Fruit fly (Drosophila melanogaster) whole organism, embryonic: ENCODE results near the gene CG12096.

Experiments used
- ATbp ChIP-seq: fragments of 200-800 bp; sonication (Bioruptor generic); optimal IDR thresholded peaks from 2 replicates; lab custom pipeline; 2017; ENCODE audit warnings: missing biosample characterization, mild to moderate bottlenecking, missing genetic modification characterization, missing genetic modification reagents
- Ada2b ChIP-seq: fragments of 200-800 bp; sonication (Bioruptor generic); IDR thresholded peaks from 2 replicates; pipeline ENCODE4 v1.3.6; 2022; ENCODE audit warnings: missing biosample characterization, missing genetic modification characterization
- Adf1 ChIP-seq: fragments of 200-800 bp; sonication (Bioruptor generic); IDR thresholded peaks from 2 replicates; pipeline ENCODE4 v1.3.6; 2022; ENCODE audit warnings: missing biosample characterization, missing genetic modification characterization
- CG10959 ChIP-seq: fragments of 200-800 bp; sonication (Bioruptor generic); IDR thresholded peaks from 2 replicates; pipeline ENCODE4 v1.3.6; 2022; ENCODE audit warnings: missing biosample characterization, missing genetic modification characterization
- CG10979 ChIP-seq: fragments of 200-800 bp; sonication (Bioruptor generic); optimal IDR thresholded peaks from 2 replicates; lab custom pipeline; 2018; ENCODE audit warnings: missing biosample characterization, mild to moderate bottlenecking, missing genetic modification characterization, moderate library complexity
- CG11723 ChIP-seq: fragments of 200-800 bp; sonication (Bioruptor generic); optimal IDR thresholded peaks from 2 replicates; lab custom pipeline; 2017; ENCODE audit warnings: missing biosample characterization, mild to moderate bottlenecking, missing genetic modification characterization
- CG12071 ChIP-seq: fragments of 200-800 bp; sonication (Bioruptor generic); optimal IDR thresholded peaks from 3 replicates; lab custom pipeline; 2018; ENCODE audit warnings: missing biosample characterization, mild to moderate bottlenecking, missing genetic modification characterization
- CG12659 ChIP-seq: fragments of 200-800 bp; sonication (Bioruptor generic); optimal IDR thresholded peaks from 3 replicates; lab custom pipeline; 2017; ENCODE audit warnings: mild to moderate bottlenecking, missing biosample characterization, missing genetic modification reagents, missing genetic modification characterization
- CG15269 ChIP-seq: fragments of 200-800 bp; sonication (Bioruptor generic); optimal IDR thresholded peaks from 2 replicates; lab custom pipeline; 2018; ENCODE audit warnings: missing biosample characterization, mild to moderate bottlenecking, missing genetic modification characterization, moderate library complexity
- CG1647 ChIP-seq: fragments of 200-800 bp; sonication (Bioruptor generic); optimal IDR thresholded peaks from 3 replicates; lab custom pipeline; 2016; ENCODE audit warnings: missing biosample characterization, missing genetic modification characterization
- CG1832 ChIP-seq: fragments of 200-800 bp; sonication (Bioruptor generic); optimal IDR thresholded peaks from 2 replicates; lab custom pipeline; 2017; ENCODE audit warnings: missing biosample characterization, mild to moderate bottlenecking, missing genetic modification characterization, inconsistent platforms
- CG18476 ChIP-seq: fragments of 200-800 bp; sonication (Bioruptor generic); optimal IDR thresholded peaks from 2 replicates; lab custom pipeline; 2016; ENCODE audit warnings: missing biosample characterization, mild to moderate bottlenecking, missing genetic modification characterization
- CG2129 ChIP-seq: fragments of 200-800 bp; sonication (Bioruptor generic); IDR thresholded peaks from 2 replicates; pipeline ENCODE4 v1.3.6; 2022; ENCODE audit warnings: missing biosample characterization, missing genetic modification characterization; ENCODE audit not compliant: partially characterized antibody
- CG30431 ChIP-seq: fragments of 200-800 bp; sonication (Bioruptor generic); optimal IDR thresholded peaks from 2 replicates; lab custom pipeline; 2017; ENCODE audit warnings: missing biosample characterization, missing genetic modification characterization
- CG31441 ChIP-seq: fragments of 200-800 bp; sonication (Bioruptor generic); IDR thresholded peaks from 2 replicates; pipeline ENCODE4 v1.3.6; 2022; ENCODE audit warnings: missing biosample characterization, missing genetic modification characterization
- CG3407 ChIP-seq: fragments of 200-800 bp; sonication (Bioruptor generic); optimal IDR thresholded peaks from 2 replicates; lab custom pipeline; 2018; ENCODE audit warnings: missing biosample characterization, mild to moderate bottlenecking, missing genetic modification characterization
- CG4820 ChIP-seq: fragments of 200-800 bp; sonication (Bioruptor generic); optimal IDR thresholded peaks from 3 replicates; lab custom pipeline; 2016; ENCODE audit warnings: missing biosample characterization, missing genetic modification characterization
- CG7556 ChIP-seq: fragments of 200-800 bp; sonication (Bioruptor generic); optimal IDR thresholded peaks from 2 replicates; lab custom pipeline; 2017; ENCODE audit warnings: missing biosample characterization, mild to moderate bottlenecking, missing genetic modification characterization
- CG7963 ChIP-seq: fragments of 200-800 bp; sonication (Bioruptor generic); IDR thresholded peaks from 3 replicates; pipeline ENCODE4 v1.3.6; 2022; ENCODE audit warnings: missing biosample characterization, missing genetic modification characterization; ENCODE audit not compliant: partially characterized antibody
- CG9609 ChIP-seq: fragments of 200-800 bp; sonication (Bioruptor generic); optimal IDR thresholded peaks from 3 replicates; lab custom pipeline; 2016; ENCODE audit warnings: missing biosample characterization, missing genetic modification characterization
- CG9817 ChIP-seq: fragments of 200-800 bp; sonication (Bioruptor generic); optimal IDR thresholded peaks from 2 replicates; lab custom pipeline; 2018; ENCODE audit warnings: missing biosample characterization, mild to moderate bottlenecking, missing genetic modification characterization, moderate library complexity
- CkIIα-i1 ChIP-seq: fragments of 200-800 bp; sonication (Bioruptor generic); IDR thresholded peaks from 2 replicates; pipeline ENCODE4 v1.3.6; 2022; ENCODE audit warnings: missing biosample characterization, missing genetic modification characterization
- Dek ChIP-seq: fragments of 200-800 bp; sonication (Bioruptor generic); optimal IDR thresholded peaks from 3 replicates; lab custom pipeline; 2019; ENCODE audit warnings: missing biosample characterization, mild to moderate bottlenecking, missing genetic modification characterization, moderate library complexity
- HHEX ChIP-seq: fragments of 200-800 bp; sonication (Bioruptor generic); optimal IDR thresholded peaks from 3 replicates; lab custom pipeline; 2017; ENCODE audit warnings: missing biosample characterization, mild to moderate bottlenecking, missing genetic modification characterization, missing genetic modification reagents
- HLH54F ChIP-seq: fragments of 200-800 bp; sonication (Bioruptor generic); optimal IDR thresholded peaks from 3 replicates; lab custom pipeline; 2016; ENCODE audit warnings: missing biosample characterization, missing genetic modification characterization
- Hr39 ChIP-seq: fragments of >200 bp; optimal IDR thresholded peaks from 2 replicates; lab custom pipeline; 2017
- Poxn ChIP-seq: fragments of 200-800 bp; sonication (Bioruptor generic); IDR thresholded peaks from 2 replicates; pipeline ENCODE4 v1.3.6; 2022; ENCODE audit warnings: missing biosample characterization, missing genetic modification characterization
- Taf1 ChIP-seq: fragments of 200-800 bp; sonication (Bioruptor generic); IDR thresholded peaks from 2 replicates; pipeline ENCODE4 v1.3.6; 2022; ENCODE audit warnings: missing biosample characterization, missing genetic modification characterization
- Tbp ChIP-seq: fragments of >200 bp; optimal IDR thresholded peaks from 2 replicates; lab custom pipeline; 2018; ENCODE audit warnings: missing biosample characterization, missing genetic modification characterization
- abd-A ChIP-seq: fragments of 200-800 bp; sonication (Bioruptor generic); optimal IDR thresholded peaks from 3 replicates; lab custom pipeline; 2019; ENCODE audit warnings: missing biosample characterization, mild to moderate bottlenecking, missing genetic modification characterization, moderate library complexity
- bbx ChIP-seq: fragments of 200-800 bp; sonication (Bioruptor generic); IDR thresholded peaks from 2 replicates; pipeline ENCODE4 v1.3.6; 2022; ENCODE audit warnings: missing biosample characterization, missing genetic modification characterization; ENCODE audit not compliant: partially characterized antibody
- bsh ChIP-seq, 2 experiments: fragments of 200-800 bp; sonication (Bioruptor generic); optimal IDR thresholded peaks; 2 replicates each; lab custom pipeline; 2017 to 2018; ENCODE audit warnings: mild to moderate bottlenecking in 2 of 2, missing biosample characterization in 2 of 2, missing genetic modification characterization in 2 of 2, moderate library complexity in 1 of 2
- cas ChIP-seq: fragments of 200-800 bp; sonication (Bioruptor generic); IDR thresholded peaks from 2 replicates; pipeline ENCODE4 v1.3.6; 2022; ENCODE audit warnings: missing biosample characterization, missing genetic modification characterization
- dimm ChIP-seq: fragments of 200-800 bp; sonication (Bioruptor generic); IDR thresholded peaks from 2 replicates; pipeline ENCODE4 v1.3.6; 2022; ENCODE audit warnings: missing biosample characterization, missing genetic modification characterization
- emc ChIP-seq: fragments of 200-800 bp; sonication (Bioruptor generic); optimal IDR thresholded peaks from 2 replicates; lab custom pipeline; 2016; ENCODE audit warnings: missing biosample characterization, missing genetic modification characterization
- gce ChIP-seq: fragments of 200-800 bp; sonication (Bioruptor generic); IDR thresholded peaks from 3 replicates; pipeline ENCODE4 v1.3.6; 2022; ENCODE audit warnings: missing biosample characterization, missing genetic modification characterization
- h ChIP-seq: fragments of >200 bp; optimal IDR thresholded peaks from 2 replicates; lab custom pipeline; 2017
- inv ChIP-seq: fragments of 200-800 bp; sonication (Bioruptor generic); IDR thresholded peaks from 2 replicates; pipeline ENCODE4 v1.3.6; 2022; ENCODE audit warnings: missing biosample characterization, missing genetic modification characterization; ENCODE audit not compliant: partially characterized antibody
- jigr1 ChIP-seq: fragments of 200-800 bp; sonication (Bioruptor generic); IDR thresholded peaks from 3 replicates; pipeline ENCODE4 v1.3.6; 2022; ENCODE audit warnings: missing biosample characterization, missing genetic modification characterization
- kay ChIP-seq: fragments of 200-800 bp; sonication (Bioruptor generic); optimal IDR thresholded peaks from 2 replicates; lab custom pipeline; 2016; ENCODE audit warnings: missing biosample characterization, missing genetic modification characterization
- ken ChIP-seq: fragments of 200-800 bp; sonication (Bioruptor generic); IDR thresholded peaks from 3 replicates; pipeline ENCODE4 v1.3.6; 2022; ENCODE audit warnings: missing biosample characterization, missing genetic modification characterization
- mam ChIP-seq: fragments of 200-800 bp; sonication (Bioruptor generic); optimal IDR thresholded peaks from 3 replicates; lab custom pipeline; 2016; ENCODE audit warnings: missing biosample characterization, missing genetic modification characterization
- nmo ChIP-seq: fragments of 200-800 bp; sonication (Bioruptor generic); optimal IDR thresholded peaks from 2 replicates; lab custom pipeline; 2018; ENCODE audit warnings: missing biosample characterization, mild to moderate bottlenecking, missing genetic modification characterization, moderate library complexity
- otp ChIP-seq: fragments of 200-800 bp; sonication (Bioruptor generic); IDR thresholded peaks from 3 replicates; pipeline ENCODE4, ENCODE4 v1.3.6; 2022; ENCODE audit warnings: missing biosample characterization, missing genetic modification characterization
- prd ChIP-seq, 3 experiments: fragments of >200 bp in 2 of 3; fragments of 200-800 bp in 1 of 3; sonication (Bioruptor generic) in 1 of 3; optimal IDR thresholded peaks in 2 of 3; IDR thresholded peaks in 1 of 3; 2 replicates in 2 of 3; 3 replicates in 1 of 3; pipeline versions ENCODE4 v1.3.6 to Lab custom; 2017 to 2022; ENCODE audit warnings: missing biosample characterization in 1 of 3, missing genetic modification characterization in 1 of 3
- so ChIP-seq: fragments of 200-800 bp; sonication (Bioruptor generic); IDR thresholded peaks from 3 replicates; pipeline ENCODE4 v1.3.6; 2022; ENCODE audit warnings: missing biosample characterization, missing genetic modification characterization
- sob ChIP-seq: fragments of 200-800 bp; sonication (Bioruptor generic); IDR thresholded peaks from 2 replicates; pipeline ENCODE4 v1.3.6; 2022; ENCODE audit warnings: missing biosample characterization, missing genetic modification characterization
- tna ChIP-seq: fragments of 200-800 bp; sonication (Bioruptor generic); IDR thresholded peaks from 2 replicates; pipeline ENCODE4 v1.3.6; 2022; ENCODE audit warnings: missing biosample characterization, missing genetic modification characterization; ENCODE audit not compliant: partially characterized antibody
- tup ChIP-seq: fragments of 200-800 bp; sonication (Bioruptor generic); optimal IDR thresholded peaks from 2 replicates; lab custom pipeline; 2016; ENCODE audit warnings: missing biosample characterization, mild to moderate bottlenecking, missing genetic modification characterization, moderate library complexity
- twi ChIP-seq: fragments of 200-800 bp; optimal IDR thresholded peaks from 2 replicates; lab custom pipeline; 2019; ENCODE audit warnings: missing biosample characterization, mild to moderate bottlenecking, missing genetic modification characterization, moderate library complexity
- unc-4 ChIP-seq: fragments of 200-800 bp; sonication (Bioruptor generic); IDR thresholded peaks from 2 replicates; pipeline ENCODE4 v1.3.6; 2022; ENCODE audit warnings: missing biosample characterization, missing genetic modification characterization; ENCODE audit not compliant: partially characterized antibody
- wor ChIP-seq: fragments of 200-800 bp; sonication (Bioruptor generic); IDR thresholded peaks from 2 replicates; pipeline ENCODE4 v1.3.6; 2022; ENCODE audit warnings: missing biosample characterization, missing genetic modification characterization

Gene CG12096

DNA sequence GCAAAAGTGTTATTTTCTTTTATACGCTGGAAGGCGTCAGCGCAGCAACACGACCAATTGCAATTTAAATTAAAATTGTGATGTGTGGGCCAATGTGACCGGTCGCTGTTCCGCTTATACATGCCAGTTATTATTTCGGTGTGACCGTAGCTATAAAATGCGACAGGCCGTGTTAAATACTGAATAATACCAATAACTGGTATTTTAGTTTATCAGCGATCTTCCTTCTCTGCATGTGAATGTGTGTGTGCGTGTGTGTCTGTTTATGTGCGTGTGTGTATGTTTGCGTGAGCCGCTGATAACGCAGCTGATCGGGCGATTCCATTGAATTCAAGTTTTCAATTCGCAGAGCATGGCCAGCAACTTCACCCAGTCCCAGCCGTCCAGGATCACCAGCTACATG, 30.7 kb upstream of the CG12096 start, which contains the start of the genes CG32638, CG15717 and MFS10 (continued):
- TF ChIP-seq h (lab: Kevin White, UChicago) (no peak), CG1832 (GFP tag; lab: Kevin White, UChicago) (no peak), CG1647 (GFP tag; lab: Kevin White, UChicago) (no peak), Tbp (GFP tag; lab: Kevin White, UChicago) (no peak), dimm (no peak), CG31441 (GFP tag; lab: Robert Waterston, UW) (0 out of 2 replicates have a peak, but pooled peaks have one; percentile 31), so (GFP tag; lab: Robert Waterston, UW) (no peak; the same call in 2 of the 3 replicates), Dek (tag; lab: Kevin White, UChicago) (no peak), ken (no peak), tna (no peak), abd-A (tag; lab: Kevin White, UChicago) (peak; percentile 70), tup (GFP tag; lab: Kevin White, UChicago) (no peak), CG10979 (tag; lab: Kevin White, UChicago) (no peak), CG12659 (GFP tag; lab: Kevin White, UChicago) (peak; percentile 86), CG9609 (GFP tag; lab: Kevin White, UChicago) (no peak), CG18476 (GFP tag; lab: Kevin White, UChicago) (no peak), CG9817 (tag; lab: Kevin White, UChicago) (no peak), mam (GFP tag; lab: Kevin White, UChicago) (no peak), CG12071 (peak; percentile 44), CG7556 (no peak), bbx (GFP tag; lab: Robert Waterston, UW) (0 out of 2 replicates have a peak, but pooled peaks have one; percentile 24), gce (no peak), ATbp (GFP tag; lab: Kevin White, UChicago) (no peak), nmo (GFP tag; lab: Kevin White, UChicago) (peak; percentile 50), HHEX (GFP tag; lab: Kevin White, UChicago) (no peak), Adf1 (GFP tag; lab: Robert Waterston, UW) (no peak), HLH54F (GFP tag; lab: Kevin White, UChicago) (no peak), Poxn (GFP tag; lab: Robert Waterston, UW) (no peak), emc (GFP tag; lab: Kevin White, UChicago) (no peak), otp (GFP tag; lab: Robert Waterston, UW) (no peak), CG4820 (no peak), unc-4 (GFP tag; lab: Robert Waterston, UW) (no peak), CG2129 (GFP tag; lab: Robert Waterston, UW) (no peak), bsh (GFP tag; optimal IDR thresholded peaks at IDR 0.05; lab: Kevin White, UChicago) (no peak), CG7963 (no peak), cas (GFP tag; lab: Robert Waterston, UW) (no peak), CkIIα-i1 (GFP tag; lab: Robert Waterston, UW) (no peak), CG15269 (tag; lab: Kevin White, UChicago) (peak; percentile 10), Taf1 (no peak), CG3407 (GFP tag; lab: Kevin White, UChicago) (no peak), jigr1 (no peak), CG11723 (GFP tag; lab: Kevin White, UChicago) (no peak), Hr39 (no peak), prd (optimal IDR thresholded peaks at IDR 0.05; lab: Kevin White, UChicago) (no peak), prd (GFP tag; IDR thresholded peaks at IDR 0.05; lab: Robert Waterston, UW) (no peak), Ada2b (no peak), CG10959 (GFP tag; lab: Robert Waterston, UW) (no peak), wor (GFP tag; lab: Robert Waterston, UW) (no peak), twi (no peak), kay (GFP tag; lab: Kevin White, UChicago) (no peak), inv (GFP tag; lab: Robert Waterston, UW) (no peak), sob (GFP tag; lab: Robert Waterston, UW) (peak; percentile 33; the same call in 1 of the 2 replicates), CG30431 (no peak)
